Worm (Caenorhabditis elegans): ENCODE measurements around the gene rpl-26.

Gene rpl-26

DNA sequence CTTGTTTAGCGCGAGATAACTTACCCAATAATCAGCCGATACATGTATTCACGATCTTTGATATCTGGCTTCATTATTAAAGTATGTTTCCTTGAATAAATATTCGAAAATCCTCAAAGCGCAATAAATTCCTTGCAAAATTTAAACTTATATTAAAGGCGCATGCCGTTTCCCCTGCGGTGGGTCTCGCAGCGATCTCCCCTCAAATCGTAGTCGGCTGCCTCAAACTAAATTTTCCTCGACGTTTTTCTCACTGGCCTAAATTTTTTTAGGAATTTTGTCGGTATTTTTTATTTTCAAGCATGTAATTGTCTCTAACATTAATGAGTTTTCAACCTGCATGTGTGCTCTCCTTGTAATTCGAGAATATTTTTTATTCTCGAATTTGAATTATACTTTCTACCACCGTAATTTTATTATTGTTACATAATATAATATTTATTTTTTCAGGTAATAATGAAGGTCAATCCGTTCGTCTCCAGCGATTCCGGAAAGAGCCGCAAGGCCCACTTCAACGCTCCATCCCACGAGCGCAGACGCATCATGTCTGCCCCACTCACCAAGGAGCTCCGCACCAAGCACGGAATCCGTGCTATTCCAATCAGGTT lies at the start of gene rpl-26, which contains the start of gene cpf-1:
TSS of gene rpl-26 (plus strand) at position 449 of the 608 bp plus-strand sequence.
TSS of gene cpf-1 (minus strand) at position 104 of the 608 bp plus-strand sequence.
- TF ChIP-seq tab-1 (GFP tag; IDR thresholded peaks at IDR 0.05) (no peak), klf-2 (GFP tag; conservative IDR thresholded peaks at IDR 0.05) (no peak), ztf-29 (GFP tag; IDR thresholded peaks at IDR 0.05) (no peak), cog-1 (tag; optimal IDR thresholded peaks at IDR 0.05) (no peak), ztf-23 (GFP tag; IDR thresholded peaks at IDR 0.05) (no peak), ref-1 (GFP tag; conservative IDR thresholded peaks at IDR 0.05) (no peak), T22C8.4 (GFP tag; IDR thresholded peaks at IDR 0.05) (no peak), flt-1 (GFP tag; IDR thresholded peaks at IDR 0.05) (no peak), med-1 (GFP tag; optimal IDR thresholded peaks at IDR 0.05; ENCODE audit: insufficient read depth) (no peak)

DNA sequence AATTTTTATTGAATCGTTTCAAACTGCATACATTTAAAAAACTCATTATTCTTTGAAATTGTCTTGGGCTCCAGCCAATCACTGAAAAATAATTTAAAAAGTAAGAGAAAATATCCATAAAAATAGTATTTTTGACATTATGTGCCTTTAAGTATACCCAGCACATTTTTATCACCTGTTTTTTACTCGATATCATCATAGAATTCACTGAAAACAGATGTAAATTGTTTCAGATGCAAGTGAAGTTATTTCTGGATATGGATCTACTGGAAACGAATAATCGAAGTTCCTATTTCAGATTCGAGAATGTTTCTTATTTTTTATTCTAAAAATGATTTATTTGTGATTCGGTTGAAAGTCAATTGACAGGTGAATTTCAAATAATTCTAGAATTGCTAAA lies 48.0 kb upstream of the rpl-26 start:
- no peak for TF ChIP-seq klf-2 (GFP tag; conservative IDR thresholded peaks at IDR 0.05)
- no peak for TF ChIP-seq tab-1 (GFP tag; IDR thresholded peaks at IDR 0.05)
- TF ChIP-seq ztf-29 (GFP tag; IDR thresholded peaks at IDR 0.05): no peak
- TF ChIP-seq med-1 (GFP tag; optimal IDR thresholded peaks at IDR 0.05; ENCODE audit: insufficient read depth): no peak
- no peak for TF ChIP-seq flt-1 (GFP tag; IDR thresholded peaks at IDR 0.05)
- no peak for TF ChIP-seq ref-1 (GFP tag; conservative IDR thresholded peaks at IDR 0.05)
- no peak for TF ChIP-seq ztf-23 (GFP tag; IDR thresholded peaks at IDR 0.05)
- no peak for TF ChIP-seq T22C8.4 (GFP tag; IDR thresholded peaks at IDR 0.05)
- no peak for TF ChIP-seq cog-1 (tag; optimal IDR thresholded peaks at IDR 0.05)

DNA sequence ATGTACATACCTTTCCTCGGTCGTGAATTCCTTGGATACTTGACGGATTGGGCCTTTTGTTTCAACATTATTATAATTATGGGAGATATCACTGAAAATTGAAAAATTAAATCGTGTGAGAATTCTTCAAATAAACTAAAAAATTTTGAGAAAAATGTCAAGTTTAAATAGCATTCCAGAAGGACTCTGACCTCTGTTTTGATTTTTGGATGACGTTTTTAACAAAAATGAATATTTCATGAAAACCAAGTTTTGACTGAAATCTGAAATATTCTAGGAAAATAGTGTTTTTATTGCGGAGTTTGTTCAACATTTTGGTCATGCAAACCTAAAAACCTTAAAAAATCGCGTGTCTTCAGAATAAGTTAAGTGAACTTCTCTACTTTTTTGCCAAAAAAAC lies 46.4 kb upstream of the rpl-26 start, which contains the start of gene glb-27:
TSS of gene glb-27 (minus strand) at position 101 of the 400 bp plus-strand sequence.
- TF ChIP-seq flt-1 (GFP tag; IDR thresholded peaks at IDR 0.05) (no peak), tab-1 (GFP tag; IDR thresholded peaks at IDR 0.05) (no peak)

DNA sequence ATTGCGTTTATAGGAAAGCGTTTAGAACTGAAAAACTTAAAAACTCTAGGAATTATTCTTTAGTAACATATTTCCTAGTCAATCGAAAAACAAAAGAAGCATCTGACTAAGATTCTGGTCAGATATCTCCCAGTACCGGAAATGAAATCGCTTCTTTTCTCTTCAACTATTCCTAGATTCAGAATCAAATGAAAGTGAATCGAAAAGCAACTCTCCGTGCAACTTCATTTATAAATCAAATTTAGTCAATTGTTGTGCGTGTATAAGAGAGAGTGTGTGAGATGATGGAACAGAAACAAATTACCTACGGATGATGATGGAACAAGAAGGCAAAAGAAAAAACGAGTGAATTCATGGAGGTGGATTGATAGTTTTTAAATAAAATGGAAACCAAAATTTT lies 43.4 kb upstream of the rpl-26 start:
- no peak for TF ChIP-seq med-1 (GFP tag; optimal IDR thresholded peaks at IDR 0.05; ENCODE audit: insufficient read depth)
- no peak for TF ChIP-seq T22C8.4 (GFP tag; IDR thresholded peaks at IDR 0.05)
- no peak for TF ChIP-seq ztf-29 (GFP tag; IDR thresholded peaks at IDR 0.05)
- no peak for TF ChIP-seq cog-1 (tag; optimal IDR thresholded peaks at IDR 0.05)
- no peak for TF ChIP-seq tab-1 (GFP tag; IDR thresholded peaks at IDR 0.05)
- TF ChIP-seq flt-1 (GFP tag; IDR thresholded peaks at IDR 0.05): no peak
- TF ChIP-seq ztf-23 (GFP tag; IDR thresholded peaks at IDR 0.05): no peak
- no peak for TF ChIP-seq ref-1 (GFP tag; conservative IDR thresholded peaks at IDR 0.05)
- TF ChIP-seq klf-2 (GFP tag; conservative IDR thresholded peaks at IDR 0.05): no peak

DNA sequence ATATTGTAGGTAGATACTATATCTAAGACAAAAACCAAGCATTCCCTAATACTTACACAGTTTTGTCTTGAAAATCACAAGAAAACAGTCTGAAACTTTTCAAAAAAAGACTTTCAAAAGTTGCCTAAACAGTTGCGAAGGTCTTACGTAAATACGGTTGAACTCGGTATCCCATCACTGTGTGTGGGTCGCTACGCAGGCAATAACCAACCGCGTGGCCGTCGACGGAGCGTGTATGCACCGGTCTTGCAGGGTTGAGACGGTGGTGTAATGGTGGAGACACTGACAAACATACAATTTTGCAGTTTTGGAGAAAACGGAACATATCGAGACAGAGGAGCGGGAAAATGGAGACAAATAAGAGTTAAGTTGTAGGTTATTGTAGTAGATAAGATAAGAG lies 41.4 kb upstream of the rpl-26 start, which contains the start of gene iff-2:
TSS of gene iff-2 (minus strand) at position 141 of the 400 bp plus-strand sequence.
- TF ChIP-seq tab-1 (GFP tag; IDR thresholded peaks at IDR 0.05) (peak; percentile 24; the same call in 1 of the 2 replicates), ztf-23 (GFP tag; IDR thresholded peaks at IDR 0.05) (peak; percentile 92), flt-1 (GFP tag; IDR thresholded peaks at IDR 0.05) (peak; percentile 89), med-1 (GFP tag; optimal IDR thresholded peaks at IDR 0.05; ENCODE audit: insufficient read depth) (no peak), cog-1 (tag; optimal IDR thresholded peaks at IDR 0.05) (peak; percentile 97), T22C8.4 (GFP tag; IDR thresholded peaks at IDR 0.05) (peak; percentile 52), ref-1 (GFP tag; conservative IDR thresholded peaks at IDR 0.05) (peak; percentile 46), klf-2 (GFP tag; conservative IDR thresholded peaks at IDR 0.05) (0 out of 2 replicates have a peak, but pooled peaks have one; percentile 51), ztf-29 (GFP tag; IDR thresholded peaks at IDR 0.05) (peak; percentile 16; the same call in 1 of the 2 replicates)

DNA sequence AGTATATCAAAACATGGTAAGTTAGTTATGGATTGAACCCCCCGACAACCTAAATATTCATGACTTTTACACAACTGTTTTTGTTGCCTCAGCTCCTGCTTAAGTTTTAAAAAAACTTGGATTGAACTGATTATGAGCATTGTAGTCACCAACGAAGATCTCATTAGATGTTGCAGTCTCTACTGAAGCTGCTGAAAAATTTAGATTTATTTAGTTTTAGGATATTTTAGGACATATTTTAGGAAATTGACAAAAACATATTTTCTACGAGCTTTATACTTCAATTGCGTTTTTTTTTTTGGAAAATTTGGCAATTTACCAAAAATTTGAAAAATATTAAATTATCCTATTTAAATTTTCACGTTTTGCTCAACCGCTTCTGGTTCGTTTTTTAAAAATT lies 40.6 kb upstream of the rpl-26 start, which contains the start of gene F54C9.14:
TSS of gene F54C9.14 (plus strand) at position 301 of the 400 bp plus-strand sequence.
- TF ChIP-seq med-1 (GFP tag; optimal IDR thresholded peaks at IDR 0.05; ENCODE audit: insufficient read depth) (no peak), ztf-23 (GFP tag; IDR thresholded peaks at IDR 0.05) (no peak), tab-1 (GFP tag; IDR thresholded peaks at IDR 0.05) (no peak), T22C8.4 (GFP tag; IDR thresholded peaks at IDR 0.05) (no peak), ref-1 (GFP tag; conservative IDR thresholded peaks at IDR 0.05) (no peak), flt-1 (GFP tag; IDR thresholded peaks at IDR 0.05) (no peak), cog-1 (tag; optimal IDR thresholded peaks at IDR 0.05) (no peak), klf-2 (GFP tag; conservative IDR thresholded peaks at IDR 0.05) (no peak), ztf-29 (GFP tag; IDR thresholded peaks at IDR 0.05) (no peak)

DNA sequence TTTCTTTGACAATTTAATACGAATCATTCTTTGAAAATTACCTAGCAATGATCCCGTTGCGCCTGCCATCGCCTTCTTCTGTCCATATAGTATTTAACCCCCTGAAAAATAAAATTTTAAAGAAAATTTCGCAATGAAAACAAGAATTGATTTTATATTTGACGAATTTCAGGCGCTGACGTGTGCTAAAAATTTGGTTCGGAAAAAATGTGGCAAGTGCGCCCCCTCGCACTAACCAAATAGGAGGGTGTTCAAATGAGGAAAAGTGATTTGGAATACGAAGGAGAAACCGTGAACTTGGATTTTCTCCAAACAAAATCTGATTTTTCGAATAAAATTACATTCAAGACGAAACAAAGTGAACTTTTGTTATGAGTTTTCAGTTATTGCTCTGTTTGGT lies 36.5 kb upstream of the rpl-26 start, which contains the start of gene stc-1:
TSS of gene stc-1 (minus strand) at position 101 of the 400 bp plus-strand sequence.
- TF ChIP-seq flt-1 (GFP tag; IDR thresholded peaks at IDR 0.05) (no peak), tab-1 (GFP tag; IDR thresholded peaks at IDR 0.05) (no peak), med-1 (GFP tag; optimal IDR thresholded peaks at IDR 0.05; ENCODE audit: insufficient read depth) (no peak), ref-1 (GFP tag; conservative IDR thresholded peaks at IDR 0.05) (no peak), cog-1 (tag; optimal IDR thresholded peaks at IDR 0.05) (no peak), T22C8.4 (GFP tag; IDR thresholded peaks at IDR 0.05) (no peak), klf-2 (GFP tag; conservative IDR thresholded peaks at IDR 0.05) (no peak), ztf-23 (GFP tag; IDR thresholded peaks at IDR 0.05) (no peak), ztf-29 (GFP tag; IDR thresholded peaks at IDR 0.05) (no peak)

DNA sequence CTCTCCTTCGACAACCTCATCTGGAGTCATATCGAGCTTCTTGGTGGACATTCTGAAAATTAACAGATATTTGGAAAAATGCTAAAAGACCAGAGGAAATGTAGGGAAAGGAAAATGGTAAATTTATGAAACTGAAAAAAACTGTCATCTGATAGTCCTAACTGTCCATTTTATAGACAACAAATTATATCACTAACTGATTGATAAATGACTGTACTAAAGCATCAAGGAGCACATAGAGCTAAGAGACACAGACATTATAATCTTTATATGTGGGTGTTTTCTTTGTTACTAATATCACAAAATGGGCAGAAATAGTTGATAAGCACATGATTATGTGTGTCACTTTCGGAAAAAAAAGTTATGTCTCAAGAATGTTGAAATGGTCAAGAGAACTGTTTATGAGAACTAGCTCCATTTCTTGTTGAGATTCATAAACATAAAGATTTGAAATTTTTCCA lies 35.7 kb upstream of the rpl-26 start, which contains the start of gene F54C9.3:
TSS of gene F54C9.3 (minus strand) at position 51 of the 461 bp plus-strand sequence.
- TF ChIP-seq med-1 (GFP tag; optimal IDR thresholded peaks at IDR 0.05; ENCODE audit: insufficient read depth) (no peak), T22C8.4 (GFP tag; IDR thresholded peaks at IDR 0.05) (no peak), ztf-29 (GFP tag; IDR thresholded peaks at IDR 0.05) (no peak), tab-1 (GFP tag; IDR thresholded peaks at IDR 0.05) (no peak)

DNA sequence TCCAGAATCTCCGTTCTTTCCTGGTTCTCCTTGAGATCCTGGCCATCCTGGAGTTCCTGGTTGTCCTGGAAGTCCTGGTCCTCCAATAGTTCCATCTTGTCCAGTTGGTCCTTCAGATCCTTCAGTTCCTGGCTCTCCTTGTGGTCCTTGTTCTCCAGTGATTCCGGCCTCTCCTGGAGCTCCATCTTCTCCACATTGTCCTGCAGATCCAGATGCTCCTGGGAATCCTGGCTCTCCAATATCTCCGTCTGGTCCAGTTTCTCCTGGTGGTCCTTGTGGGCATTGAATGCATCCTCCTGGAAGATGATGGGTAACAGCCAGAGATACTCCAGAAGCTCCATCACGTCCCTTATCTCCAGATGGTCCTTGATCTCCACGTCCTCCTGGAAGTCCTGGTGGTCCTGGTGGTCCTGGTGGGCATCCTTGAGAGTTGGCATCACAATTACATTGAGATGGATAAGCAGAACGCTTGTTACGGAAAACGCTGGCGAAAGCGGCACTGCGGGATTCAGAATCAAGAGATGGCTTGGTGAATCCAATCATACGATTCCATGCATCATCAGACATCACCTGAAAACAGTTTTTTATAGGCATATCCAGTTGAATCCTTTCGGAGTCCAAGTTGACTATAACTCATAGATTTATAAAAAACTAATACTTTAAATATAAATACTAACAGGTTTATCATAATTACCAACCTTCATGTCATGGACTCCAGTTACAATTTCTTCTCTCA lies 34.2 kb upstream of the rpl-26 start:
- no peak for TF ChIP-seq med-1 (GFP tag; optimal IDR thresholded peaks at IDR 0.05; ENCODE audit: insufficient read depth)
- no peak for TF ChIP-seq tab-1 (GFP tag; IDR thresholded peaks at IDR 0.05)
- no peak for TF ChIP-seq ztf-29 (GFP tag; IDR thresholded peaks at IDR 0.05)
- TF ChIP-seq klf-2 (GFP tag; conservative IDR thresholded peaks at IDR 0.05): no peak
- no peak for TF ChIP-seq ztf-23 (GFP tag; IDR thresholded peaks at IDR 0.05)
- TF ChIP-seq ref-1 (GFP tag; conservative IDR thresholded peaks at IDR 0.05): no peak
- no peak for TF ChIP-seq cog-1 (tag; optimal IDR thresholded peaks at IDR 0.05)
- TF ChIP-seq T22C8.4 (GFP tag; IDR thresholded peaks at IDR 0.05): no peak
- no peak for TF ChIP-seq flt-1 (GFP tag; IDR thresholded peaks at IDR 0.05)
